Fruit fly (Drosophila melanogaster): ENCODE measurements around the gene alt.

The alt gene

dm6 chr3R:17686875-17687274 lies 4.6 kb upstream of the alt start, which contains the start of gene CG31249 (continued):
- TF ChIP-seq CG7839 (tag; optimal IDR thresholded peaks at IDR 0.05) (no peak), Atf-2 (GFP tag; optimal IDR thresholded peaks at IDR 0.05) (no peak), nom (GFP tag; optimal IDR thresholded peaks at IDR 0.05) (no peak), CG8944 (GFP tag; optimal IDR thresholded peaks at IDR 0.05) (no peak), Opbp (GFP tag; IDR thresholded peaks at IDR 0.05; ENCODE audit: partially characterized antibody) (peak; percentile 66; the same call in 2 of the 3 replicates), emc (GFP tag; optimal IDR thresholded peaks at IDR 0.05) (no peak), CG18599 (GFP tag; optimal IDR thresholded peaks at IDR 0.05) (no peak), CG17385 (GFP tag; optimal IDR thresholded peaks at IDR 0.05) (no peak), toy (GFP tag; IDR thresholded peaks at IDR 0.05) (no peak), CG16813 (GFP tag; IDR thresholded peaks at IDR 0.05; ENCODE audit: partially characterized antibody) (peak; percentile 65), BEAF-32 (GFP tag; optimal IDR thresholded peaks at IDR 0.05) (peak; percentile 78), CG8290 (GFP tag; optimal IDR thresholded peaks at IDR 0.05) (peak; percentile 13), CG8290 (tag; optimal IDR thresholded peaks at IDR 0.05) (no peak), zen2 (GFP tag; IDR thresholded peaks at IDR 0.05; ENCODE audit: partially characterized antibody) (peak; percentile 73; the same call in 2 of the 3 replicates), CG9727 (GFP tag; optimal IDR thresholded peaks at IDR 0.05) (no peak), CG7928 (GFP tag; optimal IDR thresholded peaks at IDR 0.05) (peak; percentile 90), crc (GFP tag; optimal IDR thresholded peaks at IDR 0.05) (no peak), unc-4 (GFP tag; IDR thresholded peaks at IDR 0.05; ENCODE audit: partially characterized antibody) (peak; percentile 84), CG6813 (GFP tag; optimal IDR thresholded peaks at IDR 0.05) (no peak), CG1832 (GFP tag; optimal IDR thresholded peaks at IDR 0.05) (no peak), CG17359 (tag; optimal IDR thresholded peaks at IDR 0.05) (no peak), hkb (optimal IDR thresholded peaks at IDR 0.05) (no peak), hkb (GFP tag; IDR thresholded peaks at IDR 0.05) (no peak), CG13123 (GFP tag; optimal IDR thresholded peaks at IDR 0.05) (no peak), E2f2 (GFP tag; IDR thresholded peaks at IDR 0.05) (peak; percentile 32; the same call in 1 of the 2 replicates), Doc2 (GFP tag; IDR thresholded peaks at IDR 0.05) (no peak), CG7963 (GFP tag; IDR thresholded peaks at IDR 0.05; ENCODE audit: partially characterized antibody) (0 out of 3 replicates have a peak, but pooled peaks have one; percentile 45), CG18011 (GFP tag; optimal IDR thresholded peaks at IDR 0.05) (no peak), onecut (GFP tag; IDR thresholded peaks at IDR 0.05) (peak; percentile 42), row (GFP tag; IDR thresholded peaks at IDR 0.05) (peak; percentile 79), CG8478 (optimal IDR thresholded peaks at IDR 0.05) (no peak), abd-A (tag; optimal IDR thresholded peaks at IDR 0.05) (no peak), NC2β (GFP tag; optimal IDR thresholded peaks at IDR 0.05) (no peak), vfl (GFP tag; optimal IDR thresholded peaks at IDR 0.05) (no peak), tna (GFP tag; IDR thresholded peaks at IDR 0.05; ENCODE audit: partially characterized antibody) (peak; percentile 62), sens (GFP tag) (peak; percentile 43), CG14014 (GFP tag; IDR thresholded peaks at IDR 0.05) (no peak), gcm (GFP tag; optimal IDR thresholded peaks at IDR 0.05) (no peak), sna (GFP tag; IDR thresholded peaks at IDR 0.05; ENCODE audit: partially characterized antibody) (peak; percentile 74; the same call in 1 of the 2 replicates), eyg (GFP tag; optimal IDR thresholded peaks at IDR 0.05) (no peak), CG31441 (GFP tag; IDR thresholded peaks at IDR 0.05) (no peak), lilli (GFP tag; optimal IDR thresholded peaks at IDR 0.05) (peak; percentile 44), Meics (GFP tag; optimal IDR thresholded peaks at IDR 0.05) (no peak), dpn (GFP tag; optimal IDR thresholded peaks at IDR 0.05) (peak in 1 of 2 experiments; percentile 37), CG10321 (GFP tag; IDR thresholded peaks at IDR 0.05) (no peak), twi (tag; optimal IDR thresholded peaks at IDR 0.05) (no peak), wor (GFP tag; IDR thresholded peaks at IDR 0.05) (no peak), CG9932 (GFP tag; IDR thresholded peaks at IDR 0.05) (peak; percentile 54; the same call in 1 of the 2 replicates), inv (GFP tag; IDR thresholded peaks at IDR 0.05; ENCODE audit: partially characterized antibody) (peak; percentile 34; the same call in 1 of the 2 replicates), Doc3 (GFP tag; IDR thresholded peaks at IDR 0.05; ENCODE audit: partially characterized antibody) (peak; percentile 79), CG3995 (GFP tag; optimal IDR thresholded peaks at IDR 0.05) (no peak)
